Fruit fly (Drosophila melanogaster): Measurements from ENCODE around the gene CG1146.

DNA sequence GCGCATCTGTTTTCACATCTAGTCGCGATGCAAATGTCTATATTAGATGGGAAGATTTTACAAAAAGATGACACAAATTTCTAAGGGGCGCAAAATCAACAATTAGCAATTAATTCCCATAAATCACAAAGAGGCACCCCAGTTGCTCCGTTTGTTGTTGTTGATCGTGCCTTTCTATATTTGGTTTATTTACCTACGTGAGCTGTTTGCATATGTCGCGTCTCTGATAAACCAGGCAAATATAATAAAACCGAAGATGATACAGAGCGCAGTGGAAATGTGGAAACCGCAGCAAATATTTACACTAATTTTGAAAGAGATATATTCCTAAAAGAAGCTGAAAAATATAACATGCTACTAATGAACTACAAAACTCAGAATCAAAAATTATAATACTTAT is 834 bp downstream of the CG1146 start:
- TF ChIP-seq CG6854 (GFP tag; optimal IDR thresholded peaks at IDR 0.05) (peak; percentile 31), grn (GFP tag; optimal IDR thresholded peaks at IDR 0.05) (peak; percentile 20), CG2199 (GFP tag; IDR thresholded peaks at IDR 0.05) (no peak), toy (GFP tag; IDR thresholded peaks at IDR 0.05) (no peak), CG30431 (GFP tag; optimal IDR thresholded peaks at IDR 0.05) (no peak), CG18599 (GFP tag; optimal IDR thresholded peaks at IDR 0.05) (peak; percentile 38), CG4404 (GFP tag; IDR thresholded peaks at IDR 0.05) (no peak), ash1 (GFP tag; optimal IDR thresholded peaks at IDR 0.05) (no peak), CG9437 (GFP tag; optimal IDR thresholded peaks at IDR 0.05) (no peak), fd96Cb (tag; optimal IDR thresholded peaks at IDR 0.05) (peak; percentile 8)
